Fruit fly (Drosophila melanogaster): Measurements from ENCODE around the gene Sfp35C.

DNA sequence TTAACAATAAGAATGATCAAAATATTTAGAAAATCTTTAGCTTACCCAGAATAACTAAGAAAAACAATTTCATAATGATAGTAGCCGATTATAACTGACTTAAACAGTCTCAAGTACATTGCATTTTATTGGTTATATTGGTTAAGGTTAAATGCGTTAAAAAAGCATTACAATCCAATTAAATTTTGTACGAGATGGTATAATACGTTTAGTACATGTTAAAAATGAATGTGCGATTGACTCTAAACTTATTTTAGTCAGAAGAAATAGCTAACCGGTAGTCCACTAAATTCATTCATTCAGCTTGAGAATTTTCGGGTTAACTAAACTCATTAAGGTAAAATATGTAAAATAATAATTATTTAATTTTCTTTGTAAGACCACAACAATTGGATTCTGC, at the start of gene Sfp35C:
- TF ChIP-seq CG10348 (GFP tag; IDR thresholded peaks at IDR 0.05) (no peak), Ets98B (GFP tag; IDR thresholded peaks at IDR 0.05) (no peak), CG12605 (GFP tag; IDR thresholded peaks at IDR 0.05) (no peak), EcR (GFP tag; optimal IDR thresholded peaks at IDR 0.05) (no peak), rn (GFP tag; IDR thresholded peaks at IDR 0.05) (no peak), D1 (tag; optimal IDR thresholded peaks at IDR 0.05) (no peak), CG13204 (GFP tag; optimal IDR thresholded peaks at IDR 0.05) (no peak), CG4496 (GFP tag; IDR thresholded peaks at IDR 0.05) (no peak), gl (tag; optimal IDR thresholded peaks at IDR 0.05) (no peak), CG17806 (tag; optimal IDR thresholded peaks at IDR 0.05) (no peak), Pif1A (GFP tag; optimal IDR thresholded peaks at IDR 0.05) (no peak), CG9948 (tag; optimal IDR thresholded peaks at IDR 0.05) (no peak)
